Worm (Caenorhabditis elegans) whole organism, young adult: ENCODE results near the gene ZK897.10.
A peak's percentile ranks its signal among the peaks of the same experiment; 100 is the strongest.

Source experiments
- B0035.1 ChIP-seq: sonication (generic microtip); optimal IDR thresholded peaks from 2 replicates; lab custom pipeline; 2016; ENCODE audit warnings: missing genetic modification characterization, mild to moderate bottlenecking, missing compliant biosample characterization, missing genotype, missing genetic modification reagents
- B0261.1 ChIP-seq: sonication (generic microtip); optimal IDR thresholded peaks from 2 replicates; lab custom pipeline; 2016; ENCODE audit warnings: mild to moderate bottlenecking, missing genetic modification characterization, moderate library complexity, missing compliant biosample characterization
- B0336.3 ChIP-seq: fragments of 200-800 bp; sonication (Bioruptor generic); IDR thresholded peaks from 2 replicates; pipeline ENCODE4 v1.3.6; 2022; ENCODE audit warnings: missing genetic modification characterization, missing compliant biosample characterization
- C17E4.6 ChIP-seq: fragments of 200-800 bp; sonication (Bioruptor generic); IDR thresholded peaks from 2 replicates; pipeline ENCODE4 v1.3.6; 2022; ENCODE audit warnings: missing genetic modification reagents, missing genetic modification characterization, missing compliant biosample characterization
- F10E7.11 ChIP-seq: sonication (generic microtip); optimal IDR thresholded peaks from 2 replicates; lab custom pipeline; 2017; ENCODE audit warnings: mild to moderate bottlenecking, missing genetic modification characterization, moderate library complexity, missing compliant biosample characterization
- F23B12.7 ChIP-seq: sonication (generic microtip); optimal IDR thresholded peaks from 2 replicates; lab custom pipeline; 2017; ENCODE audit warnings: missing genetic modification characterization, mild to moderate bottlenecking, missing compliant biosample characterization, antibody characterized with exemption, moderate library complexity; ENCODE audit not compliant: insufficient read depth
- Y53F4B.3 ChIP-seq: fragments of 200-800 bp; sonication (Bioruptor generic); IDR thresholded peaks from 2 replicates; pipeline ENCODE4 v1.3.6; 2022; ENCODE audit warnings: missing genetic modification reagents, missing genetic modification characterization, missing compliant biosample characterization
- akir-1 ChIP-seq: fragments of 200-800 bp; sonication (Bioruptor generic); optimal IDR thresholded peaks from 2 replicates; lab custom pipeline; 2018; ENCODE audit warnings: mild to moderate bottlenecking, missing genetic modification characterization, moderate library complexity, missing compliant biosample characterization
- aptf-2 ChIP-seq: fragments of 200-800 bp; sonication (Bioruptor generic); conservative IDR thresholded peaks from 2 replicates; pipeline ENCODE4 v1.3.6; 2022; ENCODE audit warnings: missing genetic modification reagents, missing genetic modification characterization, missing compliant biosample characterization
- bed-1 ChIP-seq: fragments of 200-800 bp; sonication (Bioruptor generic); IDR thresholded peaks from 2 replicates; pipeline ENCODE4 v1.3.6; 2022; ENCODE audit warnings: missing genetic modification reagents, missing genetic modification characterization, missing compliant biosample characterization
- ceh-100 ChIP-seq: fragments of 200-800 bp; sonication (Bioruptor generic); IDR thresholded peaks from 2 replicates; pipeline ENCODE4 v1.3.6; 2022; ENCODE audit warnings: missing genetic modification reagents, missing genetic modification characterization, missing compliant biosample characterization
- ceh-27 ChIP-seq: fragments of 200-800 bp; sonication (Bioruptor generic); optimal IDR thresholded peaks from 2 replicates; lab custom pipeline; 2018; ENCODE audit warnings: mild to moderate bottlenecking, missing genetic modification characterization, moderate library complexity, missing compliant biosample characterization
- ceh-91 ChIP-seq: fragments of 200-800 bp; sonication (Bioruptor generic); IDR thresholded peaks from 2 replicates; pipeline ENCODE4 v1.3.6; 2022; ENCODE audit warnings: missing genetic modification reagents, missing genetic modification characterization, missing compliant biosample characterization
- dpl-1 ChIP-seq: fragments of 150-350 bp; optimal IDR thresholded peaks from 2 replicates; lab custom pipeline; 2014; ENCODE audit warnings: missing biosample characterization, missing genetic modification reagents, missing genetic modification characterization
- ets-4 ChIP-seq: fragments of 200-800 bp; sonication (Bioruptor generic); optimal IDR thresholded peaks from 2 replicates; lab custom pipeline; 2018; ENCODE audit warnings: mild to moderate bottlenecking, missing genetic modification characterization, missing compliant biosample characterization
- hlh-26 ChIP-seq: fragments of 200-800 bp; sonication (Bioruptor generic); conservative IDR thresholded peaks from 2 replicates; pipeline ENCODE4 v1.3.6; 2022; ENCODE audit warnings: missing genetic modification reagents, missing genetic modification characterization, missing compliant biosample characterization
- lin-26 ChIP-seq: fragments of 200-800 bp; sonication (Bioruptor generic); IDR thresholded peaks from 2 replicates; pipeline ENCODE4 v1.3.6; 2022; ENCODE audit warnings: missing genetic modification reagents, missing genetic modification characterization, missing compliant biosample characterization
- lin-40 ChIP-seq: sonication (generic microtip); optimal IDR thresholded peaks from 2 replicates; lab custom pipeline; 2016; ENCODE audit warnings: missing genetic modification characterization, mild to moderate bottlenecking, missing compliant biosample characterization, missing genotype, missing genetic modification reagents
- lsl-1 ChIP-seq: fragments of 200-800 bp; sonication (Bioruptor generic); optimal IDR thresholded peaks from 2 replicates; lab custom pipeline; 2018; ENCODE audit warnings: mild to moderate bottlenecking, missing genetic modification characterization, moderate library complexity, missing compliant biosample characterization
- madf-6 ChIP-seq: fragments of 200-800 bp; sonication (Bioruptor generic); IDR thresholded peaks from 2 replicates; pipeline ENCODE4 v1.3.6; 2022; ENCODE audit warnings: missing genetic modification reagents, missing genetic modification characterization, missing compliant biosample characterization
- madf-8 ChIP-seq: fragments of 200-800 bp; sonication (Bioruptor generic); conservative IDR thresholded peaks from 2 replicates; pipeline ENCODE4 v1.3.6; 2022; ENCODE audit warnings: missing genetic modification reagents, missing genetic modification characterization, missing compliant biosample characterization
- nfya-1 ChIP-seq: sonication (generic microtip); optimal IDR thresholded peaks from 2 replicates; lab custom pipeline; 2017; ENCODE audit warnings: antibody characterized with exemption, missing compliant biosample characterization, missing genetic modification characterization, borderline replicate concordance; ENCODE audit not compliant: insufficient read depth
- nhr-120 ChIP-seq: fragments of 200-800 bp; sonication (Bioruptor generic); IDR thresholded peaks from 2 replicates; pipeline ENCODE4 v1.3.6; 2022; ENCODE audit warnings: missing genetic modification characterization, missing compliant biosample characterization
- nhr-80 ChIP-seq: sonication (generic microtip); optimal IDR thresholded peaks from 2 replicates; lab custom pipeline; 2016; ENCODE audit warnings: missing genetic modification characterization, missing compliant biosample characterization
- repo-1 ChIP-seq: sonication (generic microtip); optimal IDR thresholded peaks from 2 replicates; lab custom pipeline; 2017; ENCODE audit warnings: mild to moderate bottlenecking, missing genetic modification characterization, missing compliant biosample characterization
- snpc-4 ChIP-seq, 5 experiments: fragments of 150-350 bp in 1 of 5; sonication (generic microtip) in 4 of 5; optimal IDR thresholded peaks; 2 replicates each; lab custom pipeline; 2014 to 2018; ENCODE audit warnings: missing genetic modification characterization in 5 of 5, missing biosample characterization in 3 of 5, antibody characterized with exemption in 2 of 5, mild to moderate bottlenecking in 2 of 5, missing compliant biosample characterization in 2 of 5, missing genotype in 2 of 5, moderate library complexity in 2 of 5, missing genetic modification reagents in 1 of 5
- somi-1 ChIP-seq: fragments of 200-800 bp; sonication (Bioruptor generic); optimal IDR thresholded peaks from 2 replicates; lab custom pipeline; 2018; ENCODE audit warnings: mild to moderate bottlenecking, missing genetic modification characterization, missing compliant biosample characterization
- sptf-2 ChIP-seq: fragments of 200-800 bp; sonication (Bioruptor generic); optimal IDR thresholded peaks from 2 replicates; lab custom pipeline; 2018; ENCODE audit warnings: mild to moderate bottlenecking, missing genetic modification characterization, missing compliant biosample characterization
- tbp1 ChIP-seq: fragments of 200-800 bp; sonication (Bioruptor generic); optimal IDR thresholded peaks from 2 replicates; lab custom pipeline; 2018; ENCODE audit warnings: mild to moderate bottlenecking, missing genetic modification characterization, missing compliant biosample characterization
- unc-62 ChIP-seq: fragments of 150-350 bp; optimal IDR thresholded peaks from 2 replicates; lab custom pipeline; 2014; ENCODE audit warnings: missing biosample characterization, missing genetic modification reagents, missing genetic modification characterization
- xnd-1 ChIP-seq: sonication (generic microtip); optimal IDR thresholded peaks from 2 replicates; lab custom pipeline; 2016; ENCODE audit warnings: missing genotype, missing genetic modification reagents, missing genetic modification characterization, missing compliant biosample characterization
- zim-3 ChIP-seq: sonication (generic microtip); optimal IDR thresholded peaks from 2 replicates; lab custom pipeline; 2017; ENCODE audit warnings: mild to moderate bottlenecking, missing genetic modification characterization, moderate library complexity, missing compliant biosample characterization
- ztf-18 ChIP-seq: sonication (generic microtip); optimal IDR thresholded peaks from 2 replicates; lab custom pipeline; 2016; ENCODE audit warnings: missing genotype, mild to moderate bottlenecking, missing genetic modification characterization, missing compliant biosample characterization
- ztf-22 ChIP-seq: fragments of 200-800 bp; sonication (Bioruptor generic); optimal IDR thresholded peaks from 2 replicates; lab custom pipeline; 2018; ENCODE audit warnings: mild to moderate bottlenecking, missing genetic modification characterization, moderate library complexity, missing compliant biosample characterization
- ztf-26 ChIP-seq: sonication (generic microtip); optimal IDR thresholded peaks from 2 replicates; lab custom pipeline; 2017; ENCODE audit warnings: missing genetic modification characterization, missing compliant biosample characterization
- ztf-28 ChIP-seq: fragments of 200-800 bp; sonication (Bioruptor generic); IDR thresholded peaks from 2 replicates; pipeline ENCODE4 v1.3.6; 2022; ENCODE audit warnings: missing genetic modification reagents, missing genetic modification characterization, missing compliant biosample characterization
- ztf-6 ChIP-seq: fragments of 200-800 bp; sonication (Bioruptor generic); IDR thresholded peaks from 2 replicates; pipeline ENCODE4 v1.3.6; 2022; ENCODE audit warnings: missing genetic modification reagents, missing genetic modification characterization, missing compliant biosample characterization

The ZK897.10 gene

DNA sequence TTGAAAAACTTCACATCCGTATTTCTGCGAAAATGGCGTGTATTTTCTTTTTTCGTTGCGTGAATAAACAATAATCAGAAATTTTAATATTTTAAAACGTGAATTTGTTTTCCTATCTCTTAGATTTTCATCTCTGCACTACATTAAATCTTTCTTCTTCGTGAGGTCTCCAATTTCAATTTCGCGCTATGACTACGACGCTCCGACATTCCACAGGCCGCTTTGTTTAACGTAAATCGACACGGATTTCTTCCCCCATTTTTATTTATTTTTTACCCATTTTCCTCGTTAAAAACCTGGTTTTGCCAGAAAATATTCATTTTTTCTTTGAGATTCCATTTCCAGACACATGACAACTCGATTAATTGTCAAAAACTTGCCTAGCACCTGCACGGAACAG is 40.5 kb upstream of the ZK897.10 start, which contains the start of the genes T23F6.3 and rbd-1 (continued):
- peak; percentile 25; the same call in 1 of the 2 replicates for TF ChIP-seq madf-6 (GFP tag; lab: Robert Waterston, UW)
- TF ChIP-seq lin-26 (GFP tag; lab: Robert Waterston, UW): no peak; the same call in 1 of the 2 replicates
- no peak for TF ChIP-seq lsl-1 (GFP tag; lab: Kevin White, UChicago)
- no peak for TF ChIP-seq sptf-2 (GFP tag; lab: Kevin White, UChicago)
- no peak for TF ChIP-seq repo-1 (tag; lab: Kevin White, UChicago)
- TF ChIP-seq ceh-100 (GFP tag; lab: Robert Waterston, UW): peak; percentile 96
- TF ChIP-seq unc-62 (GFP tag; lab: Kevin White, UChicago): no peak
- TF ChIP-seq akir-1 (GFP tag; lab: Kevin White, UChicago): no peak
- no peak for TF ChIP-seq aptf-2 (GFP tag; lab: Robert Waterston, UW)
- TF ChIP-seq ztf-6 (GFP tag; lab: Robert Waterston, UW): no peak
- no peak for TF ChIP-seq zim-3
- TF ChIP-seq dpl-1: peak; percentile 94
- no peak for TF ChIP-seq B0336.3
- no peak for TF ChIP-seq ztf-18 (tag; lab: Kevin White, UChicago)
- TF ChIP-seq B0035.1 (tag; lab: Kevin White, UChicago): no peak
- no peak for TF ChIP-seq nhr-80
- no peak for TF ChIP-seq ceh-91 (GFP tag; lab: Robert Waterston, UW)
- TF ChIP-seq F23B12.7 (tag; lab: Kevin White, UChicago): peak; percentile 74
- TF ChIP-seq ets-4: no peak
- TF ChIP-seq nfya-1 (tag; lab: Kevin White, UChicago): no peak
- TF ChIP-seq nhr-120 (GFP tag; lab: Robert Waterston, UW): no peak
- no peak for TF ChIP-seq bed-1 (GFP tag; lab: Robert Waterston, UW)
- TF ChIP-seq snpc-4 (GFP tag; optimal IDR thresholded peaks at IDR 0.05; lab: Kevin White, UChicago): no peak
- peak in 2 of 4 experiments; percentile 41 to 72 for TF ChIP-seq snpc-4 (tag; optimal IDR thresholded peaks at IDR 0.05; lab: Kevin White, UChicago)
- peak; percentile 37 for TF ChIP-seq tbp1 (GFP tag; lab: Kevin White, UChicago)
- TF ChIP-seq hlh-26 (GFP tag; lab: Robert Waterston, UW): no peak
- TF ChIP-seq ceh-27: peak; percentile 71
- no peak for TF ChIP-seq ztf-22 (GFP tag; lab: Kevin White, UChicago)
- no peak for TF ChIP-seq xnd-1

DNA sequence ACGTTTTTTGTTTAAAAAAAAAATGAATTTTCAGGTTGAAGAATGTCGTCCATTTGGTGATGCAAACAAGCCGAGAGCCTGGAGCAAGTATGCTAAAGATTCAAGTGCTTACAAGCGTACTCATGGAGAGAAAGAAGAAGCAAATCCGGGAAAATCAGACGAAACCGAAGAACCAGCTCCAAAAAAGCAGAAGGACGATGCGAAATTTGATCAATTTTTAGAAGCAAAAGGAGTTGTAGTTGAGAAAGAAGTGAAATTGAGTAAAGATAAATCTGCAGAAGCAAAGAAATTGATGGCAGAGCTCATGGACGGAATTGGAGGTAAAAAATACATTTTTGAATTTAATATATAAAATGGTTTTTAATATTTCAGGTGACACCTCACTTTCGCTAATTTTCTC is 39.9 kb upstream of the ZK897.10 start:
- TF ChIP-seq Y53F4B.3 (GFP tag; lab: Robert Waterston, UW) (no peak), lin-40 (tag; lab: Kevin White, UChicago) (no peak), madf-8 (GFP tag; lab: Robert Waterston, UW) (no peak), somi-1 (no peak)

ce11 chrIV:12725925-12726324 is 39.2 kb upstream of the ZK897.10 start:
- TF ChIP-seq ztf-26 (tag; lab: Kevin White, UChicago): no peak

- TF ChIP-seq F10E7.11 (tag; lab: Kevin White, UChicago): no peak
- TF ChIP-seq F23B12.7 (tag; lab: Kevin White, UChicago): no peak
- TF ChIP-seq nhr-80: peak; percentile 21
- no peak for TF ChIP-seq B0261.1 (tag; lab: Kevin White, UChicago)
- no peak for TF ChIP-seq C17E4.6 (GFP tag; lab: Robert Waterston, UW)
- no peak for TF ChIP-seq ztf-28
- no peak for TF ChIP-seq nhr-120 (GFP tag; lab: Robert Waterston, UW)
- TF ChIP-seq, all 124 proteins: peak for 1
Measured at ce11 chrIV:12728162-12728561, 37.0 kb upstream of the ZK897.10 start.
